Worm (Caenorhabditis elegans): Measurements from ENCODE around the gene gtf-2E2.

DNA sequence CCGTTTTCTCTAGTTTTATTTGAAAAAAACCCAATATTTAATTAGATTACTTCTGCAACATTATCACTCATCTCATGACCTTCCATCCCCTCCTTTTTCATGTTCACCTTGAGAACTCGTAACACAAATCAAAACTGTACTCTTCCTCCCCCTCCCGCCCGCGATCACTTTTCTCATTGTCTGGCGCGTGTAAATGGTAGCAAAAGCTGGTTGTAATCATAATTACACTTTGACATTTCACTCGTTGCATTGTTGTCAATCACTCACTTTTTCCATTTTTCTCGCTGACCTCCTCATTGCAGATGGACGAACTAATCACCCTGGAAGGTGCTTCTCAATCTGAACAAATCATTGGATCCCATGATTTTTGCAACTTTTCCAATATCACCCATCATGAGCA, 31.9 kb downstream of the gtf-2E2 start, which contains the start of gene npr-41:
- TF ChIP-seq ceh-16 (tag; optimal IDR thresholded peaks at IDR 0.05) (no peak), fos-1 (tag; optimal IDR thresholded peaks at IDR 0.05) (no peak)
